Fruit fly (Drosophila melanogaster) whole organism, embryonic: ENCODE data around the gene hob.

Experiments used
- ATbp ChIP-seq: fragments of 200-800 bp; sonication (Bioruptor generic); optimal IDR thresholded peaks from 2 replicates; lab custom pipeline; 2017; ENCODE audit warnings: missing biosample characterization, mild to moderate bottlenecking, missing genetic modification characterization, missing genetic modification reagents
- Bdp1 ChIP-seq: fragments of 200-800 bp; sonication (Bioruptor generic); optimal IDR thresholded peaks from 3 replicates; lab custom pipeline; 2016; ENCODE audit warnings: missing biosample characterization, missing genetic modification characterization
- CG6683 ChIP-seq: fragments of 200-800 bp; sonication (Bioruptor generic); optimal IDR thresholded peaks from 2 replicates; lab custom pipeline; 2017; ENCODE audit warnings: missing biosample characterization, mild to moderate bottlenecking, missing genetic modification characterization, missing genetic modification reagents
- CG9817 ChIP-seq: fragments of 200-800 bp; sonication (Bioruptor generic); optimal IDR thresholded peaks from 2 replicates; lab custom pipeline; 2018; ENCODE audit warnings: missing biosample characterization, mild to moderate bottlenecking, missing genetic modification characterization, moderate library complexity
- fu2 ChIP-seq: fragments of 200-800 bp; sonication (Bioruptor generic); optimal IDR thresholded peaks from 2 replicates; lab custom pipeline; 2016; ENCODE audit warnings: missing biosample characterization, missing genetic modification characterization
- hkb ChIP-seq, 2 experiments: fragments of 200-800 bp in 1 of 2; fragments of >200 bp in 1 of 2; sonication (Bioruptor generic) in 1 of 2; IDR thresholded peaks in 1 of 2; optimal IDR thresholded peaks in 1 of 2; 2 replicates each; pipeline versions ENCODE4 v1.3.6 to Lab custom; 2017 to 2022; ENCODE audit warnings: missing biosample characterization in 1 of 2, missing genetic modification characterization in 1 of 2

dm6 chr3L:3251659-3252490 is 33.2 kb upstream of the hob start:
- TF ChIP-seq Bdp1 (GFP tag; lab: Kevin White, UChicago) (no peak), CG6683 (GFP tag; lab: Kevin White, UChicago) (no peak), CG9817 (tag; lab: Kevin White, UChicago) (no peak), hkb (optimal IDR thresholded peaks at IDR 0.05; lab: Kevin White, UChicago) (no peak), hkb (GFP tag; IDR thresholded peaks at IDR 0.05; lab: Robert Waterston, UW) (no peak), ATbp (GFP tag; lab: Kevin White, UChicago) (no peak), fu2 (GFP tag; lab: Kevin White, UChicago) (no peak)
